Worm (Caenorhabditis elegans) whole organism, L4 larva: ENCODE results near the gene F13D12.5.

ENCODE experiments used
- D1046.2 ChIP-seq: fragments of 200-800 bp; sonication (Bioruptor generic); IDR thresholded peaks from 2 replicates; pipeline ENCODE4 v1.3.6; 2022; ENCODE audit warnings: missing genetic modification characterization, missing compliant biosample characterization
- F37D6.2 ChIP-seq: sonication (generic microtip); optimal IDR thresholded peaks from 2 replicates; lab custom pipeline; 2016; ENCODE audit warnings: mild to moderate bottlenecking, missing genetic modification characterization, missing compliant biosample characterization
- T26A8.4 ChIP-seq: fragments of 200-800 bp; sonication (Bioruptor generic); IDR thresholded peaks from 2 replicates; pipeline ENCODE4 v1.3.6; 2022; ENCODE audit warnings: missing genetic modification characterization, missing compliant biosample characterization
- Y105C5A.15 ChIP-seq: fragments of 200-800 bp; sonication (Bioruptor generic); IDR thresholded peaks from 2 replicates; pipeline ENCODE4 v1.3.6; 2022; ENCODE audit warnings: missing genetic modification characterization, missing compliant biosample characterization
- Y48G9A.11 ChIP-seq: fragments of 200-800 bp; sonication (Bioruptor generic); IDR thresholded peaks from 2 replicates; pipeline ENCODE4 v1.3.6; 2022; ENCODE audit warnings: missing genetic modification reagents, missing genetic modification characterization, missing compliant biosample characterization
- Y5F2A.4 ChIP-seq: fragments of 200-800 bp; sonication (Bioruptor generic); optimal IDR thresholded peaks from 2 replicates; lab custom pipeline; 2018; ENCODE audit warnings: mild to moderate bottlenecking, missing genetic modification characterization, missing compliant biosample characterization
- aha-1 ChIP-seq: fragments of 150-350 bp; peaks from one replicate; lab custom pipeline; 2014; ENCODE audit warnings: missing biosample characterization, missing genetic modification characterization
- ama-1 ChIP-seq: fragments of 150-350 bp; optimal IDR thresholded peaks from 2 replicates; lab custom pipeline; 2014; ENCODE audit warnings: inconsistent platforms, mixed read lengths
- attf-4 ChIP-seq: sonication (generic microtip); optimal IDR thresholded peaks from 3 replicates; lab custom pipeline; 2017; ENCODE audit warnings: missing biosample characterization, missing genetic modification characterization
- ceh-20 ChIP-seq: fragments of 200-800 bp; sonication (Bioruptor generic); IDR thresholded peaks from 2 replicates; pipeline ENCODE4 v1.3.6; 2022; ENCODE audit warnings: missing genetic modification reagents, missing genetic modification characterization, missing compliant biosample characterization
- ceh-62 ChIP-seq: sonication (generic microtip); optimal IDR thresholded peaks from 2 replicates; lab custom pipeline; 2017; ENCODE audit warnings: missing biosample characterization, missing genetic modification characterization
- cey-2 ChIP-seq: sonication (generic microtip); optimal IDR thresholded peaks from 3 replicates; lab custom pipeline; 2017; ENCODE audit warnings: missing genetic modification characterization, mild to moderate bottlenecking, missing compliant biosample characterization, antibody characterized with exemption, borderline replicate concordance; ENCODE audit not compliant: insufficient read depth
- daf-16 ChIP-seq, 3 experiments: sonication (generic microtip); optimal IDR thresholded peaks; 2 replicates each; lab custom pipeline; 2016 to 2017; ENCODE audit warnings: missing genetic modification characterization in 3 of 3, missing genetic modification reagents in 3 of 3, mild to moderate bottlenecking in 2 of 3, missing compliant biosample characterization in 2 of 3, missing biosample characterization in 1 of 3, moderate library complexity in 1 of 3
- dmd-8 ChIP-seq: fragments of 200-800 bp; sonication (Bioruptor generic); IDR thresholded peaks from 2 replicates; pipeline ENCODE4 v1.3.6; 2022; ENCODE audit warnings: missing genetic modification characterization, missing compliant biosample characterization
- dmd-9 ChIP-seq: fragments of 200-800 bp; sonication (Bioruptor generic); IDR thresholded peaks from 2 replicates; pipeline ENCODE4 v1.3.6; 2022; ENCODE audit warnings: missing genetic modification reagents, missing genetic modification characterization, missing compliant biosample characterization
- dpl-1 ChIP-seq: fragments of 150-350 bp; optimal IDR thresholded peaks from 2 replicates; lab custom pipeline; 2014; ENCODE audit warnings: missing biosample characterization, missing genetic modification reagents, missing genetic modification characterization
- egl-27 ChIP-seq: sonication (generic microtip); optimal IDR thresholded peaks from 3 replicates; lab custom pipeline; 2017; ENCODE audit warnings: missing biosample characterization, missing genetic modification reagents, missing genetic modification characterization
- gei-8 ChIP-seq: fragments of 200-800 bp; sonication (Bioruptor generic); optimal IDR thresholded peaks from 2 replicates; lab custom pipeline; 2018; ENCODE audit warnings: mild to moderate bottlenecking, missing genetic modification characterization, missing compliant biosample characterization
- hmg-1.1 ChIP-seq: fragments of 200-800 bp; sonication (Bioruptor generic); IDR thresholded peaks from 2 replicates; pipeline ENCODE4 v1.3.6; 2022; ENCODE audit warnings: missing genetic modification reagents, missing genetic modification characterization, missing compliant biosample characterization
- lim-7 ChIP-seq: fragments of 200-800 bp; sonication (Bioruptor generic); IDR thresholded peaks from 2 replicates; pipeline ENCODE4 v1.3.6; 2022; ENCODE audit warnings: missing genetic modification characterization, missing compliant biosample characterization
- lin-38 ChIP-seq: fragments of 200-800 bp; sonication (Bioruptor generic); IDR thresholded peaks from 2 replicates; pipeline ENCODE4 v1.3.6; 2022; ENCODE audit warnings: missing genetic modification reagents, missing genetic modification characterization, missing compliant biosample characterization
- madf-5 ChIP-seq, 2 experiments: fragments of 200-800 bp; sonication (Bioruptor generic); IDR thresholded peaks; 2 replicates each; pipeline ENCODE4 v1.3.6; 2022; ENCODE audit warnings: missing compliant biosample characterization in 2 of 2, missing genetic modification characterization in 2 of 2
- mep-1 ChIP-seq: fragments of 150-350 bp; sonication (generic microtip); optimal IDR thresholded peaks from 3 replicates; lab custom pipeline; 2014; ENCODE audit warnings: missing biosample characterization, missing genetic modification characterization
- mes-2 ChIP-seq: sonication (generic microtip); optimal IDR thresholded peaks from 2 replicates; lab custom pipeline; 2016; ENCODE audit warnings: missing genotype, mild to moderate bottlenecking, missing genetic modification characterization, missing compliant biosample characterization; ENCODE audit not compliant: poor library complexity, severe bottlenecking
- nhr-11 ChIP-seq: fragments of 150-350 bp; optimal IDR thresholded peaks from 2 replicates; lab custom pipeline; 2014; ENCODE audit warnings: missing biosample characterization, missing genetic modification characterization
- nhr-41 ChIP-seq: fragments of 200-800 bp; sonication (Bioruptor generic); IDR thresholded peaks from 2 replicates; pipeline ENCODE4 v1.3.6; 2022; ENCODE audit warnings: missing genetic modification reagents, missing genetic modification characterization, missing compliant biosample characterization
- pha-4 ChIP-seq, 2 experiments: fragments of 150-350 bp in 1 of 2; fragments of 200-800 bp in 1 of 2; sonication (Bioruptor generic) in 1 of 2; IDR thresholded peaks in 1 of 2; optimal IDR thresholded peaks in 1 of 2; 2 replicates each; pipeline versions ENCODE4 v1.3.6 to Lab custom; 2014 to 2022; ENCODE audit warnings: missing genetic modification characterization in 2 of 2, missing genetic modification reagents in 2 of 2, missing biosample characterization in 1 of 2, missing compliant biosample characterization in 1 of 2
- php-3 ChIP-seq: fragments of 200-800 bp; sonication (Bioruptor generic); IDR thresholded peaks from 2 replicates; pipeline ENCODE4 v1.3.6; 2022; ENCODE audit warnings: missing genetic modification reagents, missing genetic modification characterization, missing compliant biosample characterization
- pqm-1 ChIP-seq: sonication (generic microtip); optimal IDR thresholded peaks from 2 replicates; lab custom pipeline; 2017; ENCODE audit warnings: missing biosample characterization, missing genetic modification characterization
- set-16 ChIP-seq: fragments of 200-800 bp; sonication (Bioruptor generic); IDR thresholded peaks from 2 replicates; pipeline ENCODE4 v1.3.6; 2022; ENCODE audit warnings: missing genetic modification reagents, missing genetic modification characterization, missing compliant biosample characterization
- unc-130 ChIP-seq: sonication (generic microtip); optimal IDR thresholded peaks from 2 replicates; lab custom pipeline; 2016; ENCODE audit warnings: missing genetic modification reagents, missing genetic modification characterization, missing compliant biosample characterization
- unc-39 ChIP-seq: sonication (generic microtip); optimal IDR thresholded peaks from 2 replicates; lab custom pipeline; 2017; ENCODE audit warnings: missing biosample characterization, missing genetic modification characterization
- unc-62 ChIP-seq, 3 experiments: fragments of 150-350 bp in 1 of 3; sonication (generic microtip); optimal IDR thresholded peaks in 2 of 3; peaks in 1 of 3; 1 replicate in 1 of 3; 2 replicates in 2 of 3; lab custom pipeline; 2014 to 2017; ENCODE audit warnings: missing biosample characterization in 3 of 3, missing genetic modification characterization in 3 of 3, missing genetic modification reagents in 3 of 3, missing genotype in 1 of 3
- zag-1 ChIP-seq: fragments of 150-350 bp; optimal IDR thresholded peaks from 2 replicates; lab custom pipeline; 2014; ENCODE audit warnings: missing biosample characterization, missing genetic modification characterization
- zfp-3 ChIP-seq: fragments of 200-800 bp; sonication (Bioruptor generic); conservative IDR thresholded peaks from 2 replicates; pipeline ENCODE4 v1.3.6; 2022; ENCODE audit warnings: missing genetic modification reagents, missing genetic modification characterization, missing compliant biosample characterization
- zip-11 ChIP-seq: fragments of 200-800 bp; sonication (Bioruptor generic); IDR thresholded peaks from 2 replicates; pipeline ENCODE4 v1.3.6; 2022; ENCODE audit warnings: missing genetic modification characterization, missing compliant biosample characterization
- zip-2 ChIP-seq: fragments of 150-350 bp; optimal IDR thresholded peaks from 2 replicates; lab custom pipeline; 2014; ENCODE audit warnings: missing biosample characterization, missing genetic modification characterization
- ztf-7 ChIP-seq: fragments of 150-350 bp; optimal IDR thresholded peaks from 2 replicates; lab custom pipeline; 2014; ENCODE audit warnings: missing biosample characterization, missing genetic modification characterization

The F13D12.5 gene

DNA sequence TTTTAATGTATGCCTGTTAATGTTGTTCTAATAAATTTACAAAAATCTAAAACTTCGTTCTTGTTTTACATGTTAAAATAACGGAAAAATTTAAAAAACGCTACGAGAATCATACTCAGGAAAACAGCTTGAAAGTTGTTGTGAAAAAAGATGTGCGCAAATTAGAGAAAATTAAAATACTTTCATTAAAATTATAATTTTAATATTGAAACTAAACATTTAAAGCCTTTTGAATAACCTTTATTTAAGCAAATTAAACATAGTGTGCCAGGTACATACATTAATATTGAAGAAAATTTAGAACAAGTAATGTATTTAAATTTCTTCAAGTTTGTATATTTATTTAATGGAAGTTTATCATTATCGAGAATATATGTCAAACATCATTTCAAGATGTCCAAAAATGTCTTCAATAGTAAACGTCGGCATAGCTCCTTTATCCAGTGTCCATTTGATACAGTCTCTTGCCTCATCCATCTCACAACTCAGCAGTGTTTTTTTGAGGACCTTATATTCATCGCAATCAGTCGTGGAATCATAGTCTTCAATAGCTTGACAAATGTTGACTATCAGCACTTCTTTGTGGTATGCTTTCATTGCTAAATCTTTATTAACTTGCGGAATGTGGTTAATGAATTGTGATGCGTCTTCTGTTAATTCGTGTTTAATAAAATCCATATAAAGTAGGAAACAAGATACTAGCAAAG is 35.3 kb downstream of the F13D12.5 start (continued):
- no peak for TF ChIP-seq Y5F2A.4 (GFP tag; lab: Kevin White, UChicago)
- peak; percentile 24 for TF ChIP-seq ztf-7 (tag; lab: Kevin White, UChicago)
- TF ChIP-seq dmd-9, result 0 out of 2 replicates have a peak, but pooled peaks have one; percentile 24
- TF ChIP-seq Y105C5A.15 (GFP tag; lab: Robert Waterston, UW), result no peak
- no peak for TF ChIP-seq dpl-1

DNA sequence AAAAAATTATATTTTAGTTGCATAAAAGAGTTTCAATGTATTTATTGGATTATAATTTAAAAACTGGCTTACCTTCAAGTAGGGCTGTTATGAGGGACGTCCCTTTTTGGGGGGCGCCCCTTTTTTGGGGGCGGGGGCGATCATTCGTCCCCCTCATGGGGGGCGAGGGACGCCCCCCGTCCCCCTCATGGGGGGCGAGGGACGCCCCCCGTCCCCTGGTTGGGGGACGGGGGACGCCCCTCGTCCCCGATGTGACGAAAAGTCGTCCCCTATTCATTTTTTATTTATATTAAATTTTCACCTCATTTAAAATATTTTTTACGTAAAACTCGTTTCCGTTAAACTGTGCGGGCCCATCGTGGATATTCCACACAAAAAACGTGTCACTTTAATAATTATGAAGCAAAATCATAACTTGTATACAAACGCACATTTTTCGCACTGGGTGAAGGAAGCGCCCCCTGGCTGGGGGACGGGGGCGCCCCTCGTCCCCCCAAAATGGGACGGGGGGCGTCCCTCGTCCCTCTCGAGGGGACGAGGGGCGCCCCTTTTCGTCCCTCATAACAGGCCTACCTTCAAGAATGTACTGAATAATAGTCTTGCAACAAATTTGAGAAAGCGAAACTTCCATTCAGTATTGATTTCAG is 39.0 kb downstream of the F13D12.5 start:
- TF ChIP-seq set-16 (peak; percentile 97), pha-4 (GFP tag; IDR thresholded peaks at IDR 0.05; lab: Robert Waterston, UW) (peak; percentile 98; the same call in 1 of the 2 replicates), pha-4 (tag; optimal IDR thresholded peaks at IDR 0.05; lab: Kevin White, UChicago) (no peak), hmg-1.1 (no peak), unc-62 (GFP tag; optimal IDR thresholded peaks at IDR 0.05 in 1 of 2; lab: Kevin White, UChicago) (no peak), unc-62 (tag; optimal IDR thresholded peaks at IDR 0.05; lab: Kevin White, UChicago) (no peak), ceh-20 (GFP tag; lab: Robert Waterston, UW) (no peak), lim-7 (GFP tag; lab: Robert Waterston, UW) (no peak), cey-2 (tag; lab: Kevin White, UChicago) (no peak), F37D6.2 (tag; lab: Kevin White, UChicago) (no peak)

DNA sequence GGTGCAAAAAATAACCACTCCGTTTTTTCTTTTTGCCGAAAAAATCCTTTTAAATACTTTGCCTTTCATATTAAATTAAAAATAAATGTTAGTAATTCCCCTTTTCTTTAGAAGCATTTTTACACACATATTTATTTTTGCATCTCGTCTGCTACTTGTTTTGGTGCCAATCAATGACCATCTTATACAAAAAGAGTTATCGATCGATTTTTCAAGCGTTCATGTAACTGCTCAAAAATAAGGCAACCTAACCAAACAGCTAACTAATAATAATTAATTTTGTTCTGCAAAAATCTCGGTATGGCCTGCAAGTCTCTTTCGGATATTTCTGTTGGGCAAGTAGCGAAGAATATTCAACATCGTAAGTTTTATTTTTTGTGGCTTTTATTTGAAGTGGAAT is 39.9 kb downstream of the F13D12.5 start, which contains the start of gene F44E5.2:
Gene F44E5.2, plus strand, starts transcription at position 301 of the 400 bp plus-strand sequence.
- TF ChIP-seq attf-4, result no peak
- peak in 1 of 2 experiments; percentile 43 for TF ChIP-seq unc-62 (GFP tag; optimal IDR thresholded peaks at IDR 0.05 in 1 of 2; lab: Kevin White, UChicago)
- TF ChIP-seq unc-62 (tag; optimal IDR thresholded peaks at IDR 0.05; lab: Kevin White, UChicago), result no peak
- no peak for TF ChIP-seq nhr-11 (tag; lab: Kevin White, UChicago)

DNA sequence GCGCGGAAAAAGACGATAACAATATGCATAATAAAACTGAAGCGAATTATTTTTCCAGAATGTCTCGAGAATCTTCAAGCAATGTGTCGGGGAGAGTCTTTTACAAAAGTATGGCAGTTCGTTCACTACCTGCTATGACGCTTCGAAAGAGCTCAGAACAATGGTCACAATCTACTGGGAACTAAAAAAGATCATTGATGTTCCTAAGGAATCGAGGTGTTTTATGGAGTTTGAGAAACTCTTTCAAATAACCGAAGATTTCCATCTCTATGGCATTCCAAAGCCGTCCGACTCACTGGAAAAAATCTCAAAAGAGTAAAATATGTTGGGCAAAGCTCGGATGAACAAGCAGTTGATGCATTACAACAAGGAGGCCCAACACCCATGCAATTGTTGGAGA is 45.8 kb downstream of the F13D12.5 start, which contains the start of gene F44E5.15:
Gene F44E5.15, plus strand, starts transcription at position 301 of the 400 bp plus-strand sequence.
- TF ChIP-seq daf-16 (GFP tag; optimal IDR thresholded peaks at IDR 0.05; lab: Kevin White, UChicago) (no peak), daf-16 (tag; optimal IDR thresholded peaks at IDR 0.05; lab: Kevin White, UChicago) (no peak), aha-1 (peak; percentile 20), zip-11 (GFP tag; lab: Robert Waterston, UW) (no peak)

DNA sequence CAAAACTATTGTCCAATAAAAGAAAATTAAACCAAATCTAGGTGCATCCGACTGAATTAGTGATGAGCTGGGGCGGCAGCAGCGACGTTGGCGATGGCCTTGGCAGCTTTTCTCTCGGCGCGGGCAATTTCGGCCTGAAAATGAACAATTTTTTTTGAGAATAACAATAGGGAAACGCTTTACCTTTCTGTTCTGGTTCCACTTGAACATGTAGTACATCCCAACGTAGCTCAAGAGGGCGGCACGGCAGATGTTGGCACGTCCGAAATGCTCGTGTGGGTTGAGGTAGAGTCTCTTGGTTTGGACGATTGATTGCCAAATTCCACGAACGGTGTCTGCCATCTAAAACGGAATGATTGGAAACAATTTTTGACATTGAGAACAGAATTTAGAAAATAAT is 47.6 kb downstream of the F13D12.5 start, which contains the start of gene F44E5.1:
Gene F44E5.1, minus strand, starts transcription at position 342 of the 400 bp plus-strand sequence.
- TF ChIP-seq mep-1 (tag; lab: Kevin White, UChicago) (no peak), php-3 (GFP tag; lab: Robert Waterston, UW) (peak; percentile 62; the same call in 1 of the 2 replicates), lin-38 (peak; percentile 46), mes-2 (peak; percentile 9), ama-1 (lab: Kevin White, UChicago) (peak; percentile 86), hmg-1.1 (0 out of 2 replicates have a peak, but pooled peaks have one; percentile 11), zfp-3 (peak; percentile 59; the same call in 1 of the 2 replicates), Y48G9A.11 (no peak)

DNA sequence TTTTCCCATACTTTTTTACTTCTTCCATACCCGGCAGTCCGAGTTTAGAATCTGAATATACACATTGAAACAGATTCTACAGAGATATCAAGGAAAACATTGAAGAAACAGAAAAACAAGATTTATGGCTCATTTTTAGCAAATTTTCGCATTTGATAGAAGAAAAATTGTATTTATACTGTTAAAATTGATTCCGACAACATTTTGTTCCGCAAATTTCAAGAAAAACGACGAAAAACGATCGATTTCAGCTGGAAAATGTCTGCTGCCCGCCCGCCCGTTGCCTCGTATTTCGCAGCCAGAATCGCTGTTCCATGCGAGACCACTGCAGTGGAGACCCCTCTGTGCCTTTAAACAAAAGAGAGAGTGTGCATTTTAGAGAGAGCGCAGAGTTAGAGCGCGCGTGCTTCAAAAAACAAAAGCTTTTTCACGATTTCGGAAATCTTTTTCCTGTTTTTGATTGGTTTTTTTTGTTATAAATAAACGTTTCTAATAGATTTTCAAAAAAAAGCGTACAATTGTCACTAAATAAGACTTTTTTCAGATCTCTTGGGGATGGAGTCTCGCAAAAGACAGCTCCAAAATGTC is 51.4 kb downstream of the F13D12.5 start, which contains the start of the genes patr-1 and dna-2:
Gene patr-1, minus strand, starts transcription at position 51 of the 588 bp plus-strand sequence.
Gene dna-2, plus strand, starts transcription at position 538 of the 588 bp plus-strand sequence.
- TF ChIP-seq D1046.2 (GFP tag; lab: Robert Waterston, UW), result no peak
- no peak for TF ChIP-seq unc-39 (tag; lab: Kevin White, UChicago)
- TF ChIP-seq attf-4, result no peak
- TF ChIP-seq madf-5 (GFP tag; IDR thresholded peaks at IDR 0.05; lab: Robert Waterston, UW), result no peak
- no peak for TF ChIP-seq dmd-8 (GFP tag; lab: Robert Waterston, UW)
- no peak for TF ChIP-seq gei-8 (GFP tag; lab: Kevin White, UChicago)
- TF ChIP-seq egl-27 (tag; lab: Kevin White, UChicago), result no peak
- TF ChIP-seq pqm-1 (tag; lab: Kevin White, UChicago), result no peak
- no peak for TF ChIP-seq zag-1 (tag; lab: Kevin White, UChicago)
- TF ChIP-seq T26A8.4 (GFP tag; lab: Robert Waterston, UW), result no peak
- TF ChIP-seq lim-7 (GFP tag; lab: Robert Waterston, UW), result no peak
- peak; percentile 37 for TF ChIP-seq unc-130 (GFP tag; lab: Kevin White, UChicago)
- TF ChIP-seq ztf-7 (tag; lab: Kevin White, UChicago), result no peak
- no peak for TF ChIP-seq ceh-62 (tag; lab: Kevin White, UChicago)
- TF ChIP-seq zip-2 (tag; lab: Kevin White, UChicago), result no peak
- TF ChIP-seq nhr-41 (GFP tag; lab: Robert Waterston, UW), result no peak
